Worm (Caenorhabditis elegans): ENCODE measurements around the gene C35D10.5.

C35D10.5 gene

DNA sequence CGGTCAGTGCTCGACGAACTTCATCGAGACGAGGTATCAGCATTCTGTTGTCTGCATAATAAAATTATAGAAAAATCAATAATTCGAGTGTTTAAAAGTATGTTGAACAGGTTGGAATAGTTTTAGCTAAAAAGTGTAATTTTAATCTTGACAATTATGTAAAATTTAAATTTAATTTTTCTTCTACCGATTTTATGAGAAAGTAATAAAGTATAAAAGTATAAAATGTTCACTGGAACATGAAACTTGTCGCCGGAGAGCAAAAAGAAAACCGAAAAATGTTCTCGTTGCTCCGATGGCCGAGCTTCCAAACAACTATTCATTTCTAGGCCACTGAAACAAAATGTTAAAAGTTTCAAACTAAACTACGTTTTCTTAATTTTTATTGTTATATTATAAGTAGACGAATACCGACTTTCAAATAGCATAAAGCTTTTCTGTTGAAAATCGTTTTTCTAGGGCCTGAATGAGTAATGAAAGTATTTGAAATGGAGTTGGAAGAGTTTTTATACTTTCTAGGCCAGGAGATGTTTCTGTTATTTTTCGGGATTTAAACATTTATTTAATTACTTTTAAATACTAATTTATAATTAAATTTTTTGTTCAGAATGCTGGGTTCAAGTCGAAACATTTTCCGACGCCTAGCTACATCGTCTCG lies at the start of gene C35D10.5, which contains the start of gene C35D10.10:
Gene C35D10.5, plus strand, starts transcription at position 608 of the 658 bp plus-strand sequence.
Gene C35D10.10, minus strand, starts transcription at position 51 of the 658 bp plus-strand sequence.
- peak; percentile 34 for TF ChIP-seq nhr-71 (tag; optimal IDR thresholded peaks at IDR 0.05)
- no peak for TF ChIP-seq ets-5 (GFP tag; IDR thresholded peaks at IDR 0.05)
- TF ChIP-seq Y116A8C.19 (tag; optimal IDR thresholded peaks at IDR 0.05; ENCODE audit: borderline replicate concordance): no peak
- no peak for TF ChIP-seq ceh-88 (GFP tag; IDR thresholded peaks at IDR 0.05)
- peak; percentile 20 for TF ChIP-seq tbx-2 (tag; optimal IDR thresholded peaks at IDR 0.05)
- TF ChIP-seq blmp-1 (tag; optimal IDR thresholded peaks at IDR 0.05): no peak
- no peak for TF ChIP-seq pax-3 (tag; optimal IDR thresholded peaks at IDR 0.05)
- peak; percentile 42 for TF ChIP-seq nhr-47 (tag; optimal IDR thresholded peaks at IDR 0.05)
- no peak for TF ChIP-seq ama-1 (optimal IDR thresholded peaks at IDR 0.05)
- no peak for TF ChIP-seq unc-86 (tag; optimal IDR thresholded peaks at IDR 0.05)
- TF ChIP-seq mep-1 (tag; optimal IDR thresholded peaks at IDR 0.05): no peak
- TF ChIP-seq elt-3 (tag; optimal IDR thresholded peaks at IDR 0.05): no peak
- TF ChIP-seq ztf-11 (tag; optimal IDR thresholded peaks at IDR 0.05): peak in 1 of 2 experiments; percentile 39
- TF ChIP-seq xbp-1 (tag; optimal IDR thresholded peaks at IDR 0.05): no peak
- TF ChIP-seq C16A3.4 (tag; optimal IDR thresholded peaks at IDR 0.05): no peak
- TF ChIP-seq aly-2 (tag; optimal IDR thresholded peaks at IDR 0.05): no peak
- TF ChIP-seq irx-1 (tag; optimal IDR thresholded peaks at IDR 0.05): peak; percentile 33
- TF ChIP-seq nhr-90 (tag; optimal IDR thresholded peaks at IDR 0.05; ENCODE audit: poor library complexity): peak; percentile 48
- peak; percentile 62 for TF ChIP-seq lir-3 (tag; optimal IDR thresholded peaks at IDR 0.05; ENCODE audit: poor library complexity)
- TF ChIP-seq unc-130 (tag; optimal IDR thresholded peaks at IDR 0.05): no peak
- no peak for TF ChIP-seq egl-27 (tag; optimal IDR thresholded peaks at IDR 0.05)
- TF ChIP-seq alr-1 (tag; optimal IDR thresholded peaks at IDR 0.05; ENCODE audit: borderline replicate concordance): no peak
- no peak for TF ChIP-seq fkh-8 (tag; optimal IDR thresholded peaks at IDR 0.05)
- TF ChIP-seq ceh-63 (GFP tag; optimal IDR thresholded peaks at IDR 0.05): no peak
- TF ChIP-seq unc-62 (GFP tag; optimal IDR thresholded peaks at IDR 0.05): no peak
- no peak for TF ChIP-seq nhr-11 (tag; optimal IDR thresholded peaks at IDR 0.05)
- TF ChIP-seq efl-1 (optimal IDR thresholded peaks at IDR 0.05): no peak
- peak in 1 of 2 experiments; percentile 27 for TF ChIP-seq efl-1 (GFP tag; optimal IDR thresholded peaks at IDR 0.05 in 1 of 2)
- no peak for TF ChIP-seq fos-1 (tag; optimal IDR thresholded peaks at IDR 0.05)
- TF ChIP-seq ceh-8 (GFP tag; optimal IDR thresholded peaks at IDR 0.05): no peak
- no peak for TF ChIP-seq ces-1 (GFP tag; optimal IDR thresholded peaks at IDR 0.05)
- no peak for TF ChIP-seq mab-9 (GFP tag; IDR thresholded peaks at IDR 0.05)
- no peak for TF ChIP-seq lin-15B (tag; optimal IDR thresholded peaks at IDR 0.05)
- peak; percentile 12 for TF ChIP-seq nhr-20 (tag; optimal IDR thresholded peaks at IDR 0.05)
- no peak for TF ChIP-seq grh-1 (GFP tag; IDR thresholded peaks at IDR 0.05)
- TF ChIP-seq aha-1 (tag; optimal IDR thresholded peaks at IDR 0.05): no peak
- TF ChIP-seq lin-13 (GFP tag; optimal IDR thresholded peaks at IDR 0.05): no peak
- no peak for TF ChIP-seq skn-1 (tag; optimal IDR thresholded peaks at IDR 0.05)
- TF ChIP-seq dsc-1 (tag; optimal IDR thresholded peaks at IDR 0.05): peak; percentile 7
- no peak for TF ChIP-seq swsn-7 (tag; optimal IDR thresholded peaks at IDR 0.05)
- no peak for TF ChIP-seq mdl-1 (tag; optimal IDR thresholded peaks at IDR 0.05)
- no peak for TF ChIP-seq unc-30 (tag; optimal IDR thresholded peaks at IDR 0.05)
- no peak for TF ChIP-seq F16B12.6 (tag; optimal IDR thresholded peaks at IDR 0.05)
- TF ChIP-seq nhr-237 (tag; optimal IDR thresholded peaks at IDR 0.05): no peak
- TF ChIP-seq lin-14 (GFP tag; optimal IDR thresholded peaks at IDR 0.05): no peak
- TF ChIP-seq rnt-1 (tag; optimal IDR thresholded peaks at IDR 0.05): peak; percentile 8
- TF ChIP-seq ceh-90 (tag; optimal IDR thresholded peaks at IDR 0.05): peak; percentile 81
- no peak for TF ChIP-seq lin-35 (GFP tag; optimal IDR thresholded peaks at IDR 0.05)
- TF ChIP-seq snu-23 (GFP tag; optimal IDR thresholded peaks at IDR 0.05): peak; percentile 4
- no peak for TF ChIP-seq efl-3 (GFP tag; optimal IDR thresholded peaks at IDR 0.05)
- TF ChIP-seq dpl-1 (GFP tag; optimal IDR thresholded peaks at IDR 0.05): peak in 2 of 3 experiments; percentile 4 to 17
- TF ChIP-seq lsy-2 (tag; optimal IDR thresholded peaks at IDR 0.05): peak in 1 of 2 experiments; percentile 35
- TF ChIP-seq hpl-2 (GFP tag; optimal IDR thresholded peaks at IDR 0.05): no peak

Data from whole organism, L1 larva.